Worm (Caenorhabditis elegans): ENCODE measurements around the gene cls-3.

DNA sequence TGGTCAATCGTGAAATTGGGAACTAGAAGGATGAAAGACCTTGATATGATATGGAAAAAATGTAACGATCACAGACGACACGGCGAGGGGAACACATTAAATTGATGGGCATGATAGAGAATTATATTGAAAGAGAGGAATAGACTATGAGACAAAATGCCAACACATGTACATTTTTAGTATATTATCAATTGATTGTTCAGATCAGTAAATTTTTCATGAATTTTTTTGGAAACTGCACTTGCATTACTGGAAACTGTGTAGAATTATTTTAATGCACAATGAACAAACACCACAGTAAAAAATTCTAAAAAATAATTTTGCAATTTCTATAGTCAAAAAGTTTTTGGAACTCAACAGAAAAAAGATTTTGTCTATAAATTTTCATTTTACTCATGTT is 17.7 kb downstream of the cls-3 start:
- TF ChIP-seq lsl-1 (GFP tag; optimal IDR thresholded peaks at IDR 0.05) (no peak), mcd-1 (GFP tag; IDR thresholded peaks at IDR 0.05) (no peak), unc-130 (GFP tag; optimal IDR thresholded peaks at IDR 0.05) (no peak), C17E4.6 (GFP tag; IDR thresholded peaks at IDR 0.05) (no peak), cebp-1 (GFP tag; IDR thresholded peaks at IDR 0.05) (no peak), cebp-1 (tag; optimal IDR thresholded peaks at IDR 0.05) (no peak)
